Worm (Caenorhabditis elegans) whole organism, young adult: ENCODE measurements around the gene C05G5.1.

ENCODE experiments used
- B0261.1 ChIP-seq: sonication (generic microtip); optimal IDR thresholded peaks from 2 replicates; lab custom pipeline; 2016; ENCODE audit warnings: mild to moderate bottlenecking, missing genetic modification characterization, moderate library complexity, missing compliant biosample characterization
- B0336.3 ChIP-seq: fragments of 200-800 bp; sonication (Bioruptor generic); IDR thresholded peaks from 2 replicates; pipeline ENCODE4 v1.3.6; 2022; ENCODE audit warnings: missing genetic modification characterization, missing compliant biosample characterization
- C06A6.2 ChIP-seq: fragments of 200-800 bp; sonication (Bioruptor generic); conservative IDR thresholded peaks from 2 replicates; pipeline ENCODE4 v1.3.6; 2022; ENCODE audit warnings: missing genetic modification characterization, missing compliant biosample characterization
- F23B12.7 ChIP-seq: sonication (generic microtip); optimal IDR thresholded peaks from 2 replicates; lab custom pipeline; 2017; ENCODE audit warnings: missing genetic modification characterization, mild to moderate bottlenecking, missing compliant biosample characterization, antibody characterized with exemption, moderate library complexity; ENCODE audit not compliant: insufficient read depth
- F39B2.1 ChIP-seq: fragments of 200-800 bp; sonication (Bioruptor generic); IDR thresholded peaks from 2 replicates; pipeline ENCODE4 v1.3.6; 2022; ENCODE audit warnings: missing genetic modification reagents, missing genetic modification characterization, missing compliant biosample characterization
- F57A8.1 ChIP-seq: fragments of 200-800 bp; sonication (Bioruptor generic); optimal IDR thresholded peaks from 2 replicates; lab custom pipeline; 2018; ENCODE audit warnings: mild to moderate bottlenecking, missing genetic modification characterization, moderate library complexity, missing compliant biosample characterization
- F57C9.4 ChIP-seq: sonication (generic microtip); optimal IDR thresholded peaks from 2 replicates; lab custom pipeline; 2017; ENCODE audit warnings: mild to moderate bottlenecking, missing genetic modification characterization, missing compliant biosample characterization
- Y53F4B.3 ChIP-seq: fragments of 200-800 bp; sonication (Bioruptor generic); IDR thresholded peaks from 2 replicates; pipeline ENCODE4 v1.3.6; 2022; ENCODE audit warnings: missing genetic modification reagents, missing genetic modification characterization, missing compliant biosample characterization
- Y53G8AR.9 ChIP-seq: fragments of 200-800 bp; sonication (Bioruptor generic); conservative IDR thresholded peaks from 2 replicates; pipeline ENCODE4 v1.3.6; 2022; ENCODE audit warnings: missing genetic modification reagents, missing genetic modification characterization, missing compliant biosample characterization
- Y67H2A.10 ChIP-seq: fragments of 200-800 bp; sonication (Bioruptor generic); conservative IDR thresholded peaks from 2 replicates; pipeline ENCODE4 v1.3.6; 2022; ENCODE audit warnings: missing genetic modification reagents, missing genetic modification characterization, missing compliant biosample characterization
- akir-1 ChIP-seq: fragments of 200-800 bp; sonication (Bioruptor generic); optimal IDR thresholded peaks from 2 replicates; lab custom pipeline; 2018; ENCODE audit warnings: mild to moderate bottlenecking, missing genetic modification characterization, moderate library complexity, missing compliant biosample characterization
- atf-7 ChIP-seq: sonication (generic microtip); optimal IDR thresholded peaks from 2 replicates; lab custom pipeline; 2017; ENCODE audit warnings: mild to moderate bottlenecking, missing genetic modification characterization, missing compliant biosample characterization
- bed-1 ChIP-seq: fragments of 200-800 bp; sonication (Bioruptor generic); IDR thresholded peaks from 2 replicates; pipeline ENCODE4 v1.3.6; 2022; ENCODE audit warnings: missing genetic modification reagents, missing genetic modification characterization, missing compliant biosample characterization
- ccch-3 ChIP-seq: fragments of 200-800 bp; sonication (Bioruptor generic); optimal IDR thresholded peaks from 2 replicates; lab custom pipeline; 2018; ENCODE audit warnings: mild to moderate bottlenecking, missing genetic modification characterization, missing compliant biosample characterization
- cebp-2 ChIP-seq: fragments of 200-800 bp; sonication (Bioruptor generic); IDR thresholded peaks from 2 replicates; pipeline ENCODE4 v1.3.6; 2022; ENCODE audit warnings: missing genetic modification characterization, missing compliant biosample characterization
- ceh-100 ChIP-seq: fragments of 200-800 bp; sonication (Bioruptor generic); IDR thresholded peaks from 2 replicates; pipeline ENCODE4 v1.3.6; 2022; ENCODE audit warnings: missing genetic modification reagents, missing genetic modification characterization, missing compliant biosample characterization
- ceh-27 ChIP-seq: fragments of 200-800 bp; sonication (Bioruptor generic); optimal IDR thresholded peaks from 2 replicates; lab custom pipeline; 2018; ENCODE audit warnings: mild to moderate bottlenecking, missing genetic modification characterization, moderate library complexity, missing compliant biosample characterization
- ceh-79 ChIP-seq: sonication (generic microtip); optimal IDR thresholded peaks from 2 replicates; lab custom pipeline; 2017; ENCODE audit warnings: mild to moderate bottlenecking, missing genetic modification characterization, missing compliant biosample characterization
- ceh-91 ChIP-seq: fragments of 200-800 bp; sonication (Bioruptor generic); IDR thresholded peaks from 2 replicates; pipeline ENCODE4 v1.3.6; 2022; ENCODE audit warnings: missing genetic modification reagents, missing genetic modification characterization, missing compliant biosample characterization
- chd-7 ChIP-seq: sonication (generic microtip); optimal IDR thresholded peaks from 2 replicates; lab custom pipeline; 2016; ENCODE audit warnings: mild to moderate bottlenecking, missing genetic modification characterization, moderate library complexity, missing compliant biosample characterization
- dpff-1 ChIP-seq: sonication (generic microtip); optimal IDR thresholded peaks from 2 replicates; lab custom pipeline; 2017; ENCODE audit warnings: mild to moderate bottlenecking, missing genetic modification characterization, missing compliant biosample characterization
- dpl-1 ChIP-seq: fragments of 150-350 bp; optimal IDR thresholded peaks from 2 replicates; lab custom pipeline; 2014; ENCODE audit warnings: missing biosample characterization, missing genetic modification reagents, missing genetic modification characterization
- efl-1 ChIP-seq: fragments of 150-350 bp; optimal IDR thresholded peaks from 2 replicates; lab custom pipeline; 2014; ENCODE audit warnings: missing biosample characterization, missing genetic modification reagents, missing genetic modification characterization
- egl-18 ChIP-seq: fragments of 200-800 bp; sonication (Bioruptor generic); IDR thresholded peaks from 2 replicates; pipeline ENCODE4 v1.3.6; 2022; ENCODE audit warnings: missing genetic modification reagents, missing genetic modification characterization, missing compliant biosample characterization
- egl-44 ChIP-seq: fragments of 200-800 bp; sonication (Bioruptor generic); IDR thresholded peaks from 2 replicates; pipeline ENCODE4 v1.3.6; 2022; ENCODE audit warnings: missing genetic modification reagents, missing genetic modification characterization, missing compliant biosample characterization
- egrh-3 ChIP-seq: fragments of 200-800 bp; sonication (Bioruptor generic); IDR thresholded peaks from 2 replicates; pipeline ENCODE4 v1.3.6; 2022; ENCODE audit warnings: missing genetic modification reagents, missing genetic modification characterization, missing compliant biosample characterization
- hlh-26 ChIP-seq: fragments of 200-800 bp; sonication (Bioruptor generic); conservative IDR thresholded peaks from 2 replicates; pipeline ENCODE4 v1.3.6; 2022; ENCODE audit warnings: missing genetic modification reagents, missing genetic modification characterization, missing compliant biosample characterization
- hmg-20 ChIP-seq: fragments of 200-800 bp; sonication (Bioruptor generic); IDR thresholded peaks from 2 replicates; pipeline ENCODE4 v1.3.6; 2022; ENCODE audit warnings: missing genetic modification reagents, missing genetic modification characterization, missing compliant biosample characterization
- hrde-1 ChIP-seq: sonication (generic microtip); optimal IDR thresholded peaks from 2 replicates; lab custom pipeline; 2016; ENCODE audit warnings: missing genetic modification characterization, mild to moderate bottlenecking, missing compliant biosample characterization, moderate library complexity, missing genotype, missing genetic modification reagents, borderline replicate concordance
- hsf-1 ChIP-seq: fragments of 200-800 bp; sonication (Bioruptor generic); IDR thresholded peaks from 2 replicates; pipeline ENCODE4 v1.3.6; 2022; ENCODE audit warnings: missing genetic modification reagents, missing genetic modification characterization, missing compliant biosample characterization
- lag-1 ChIP-seq: fragments of 200-800 bp; sonication (Bioruptor generic); IDR thresholded peaks from 2 replicates; pipeline ENCODE4 v1.3.6; 2022; ENCODE audit warnings: missing genetic modification reagents, missing genetic modification characterization, missing compliant biosample characterization
- lin-54 ChIP-seq: fragments of 200-800 bp; sonication (Bioruptor generic); optimal IDR thresholded peaks from 2 replicates; lab custom pipeline; 2018; ENCODE audit warnings: mild to moderate bottlenecking, missing genetic modification characterization, missing compliant biosample characterization
- lir-1 ChIP-seq: fragments of 200-800 bp; sonication (Bioruptor generic); conservative IDR thresholded peaks from 2 replicates; pipeline ENCODE4 v1.3.6; 2022; ENCODE audit warnings: missing genetic modification reagents, missing genetic modification characterization, missing compliant biosample characterization
- lsy-27 ChIP-seq: sonication (generic microtip); optimal IDR thresholded peaks from 2 replicates; lab custom pipeline; 2017; ENCODE audit warnings: missing genetic modification characterization, mild to moderate bottlenecking, missing compliant biosample characterization, antibody characterized with exemption, missing genotype, borderline replicate concordance; ENCODE audit not compliant: insufficient read depth
- mel-28 ChIP-seq: sonication (generic microtip); optimal IDR thresholded peaks from 2 replicates; lab custom pipeline; 2016; ENCODE audit warnings: borderline replicate concordance, mild to moderate bottlenecking, missing genetic modification characterization, missing compliant biosample characterization
- rec-8 ChIP-seq, 2 experiments: sonication (generic microtip); optimal IDR thresholded peaks; 2 replicates each; lab custom pipeline; 2016; ENCODE audit warnings: mild to moderate bottlenecking in 2 of 2, missing genetic modification characterization in 2 of 2, missing genetic modification reagents in 2 of 2, missing genotype in 2 of 2, missing biosample characterization in 1 of 2, missing compliant biosample characterization in 1 of 2, moderate library complexity in 1 of 2
- repo-1 ChIP-seq: sonication (generic microtip); optimal IDR thresholded peaks from 2 replicates; lab custom pipeline; 2017; ENCODE audit warnings: mild to moderate bottlenecking, missing genetic modification characterization, missing compliant biosample characterization
- sdz-38 ChIP-seq: sonication (generic microtip); optimal IDR thresholded peaks from 2 replicates; lab custom pipeline; 2016; ENCODE audit warnings: missing genotype, missing genetic modification characterization, missing compliant biosample characterization
- sea-2 ChIP-seq: fragments of 200-800 bp; sonication (Bioruptor generic); IDR thresholded peaks from 2 replicates; pipeline ENCODE4 v1.3.6; 2022; ENCODE audit warnings: missing genetic modification characterization, missing compliant biosample characterization
- snpc-1.1 ChIP-seq: sonication (generic microtip); optimal IDR thresholded peaks from 2 replicates; lab custom pipeline; 2017; ENCODE audit warnings: missing genetic modification characterization, mild to moderate bottlenecking, missing compliant biosample characterization, antibody characterized with exemption, moderate library complexity, missing genotype, missing genetic modification reagents; ENCODE audit not compliant: insufficient read depth
- snpc-3.4 ChIP-seq: sonication (generic microtip); optimal IDR thresholded peaks from 2 replicates; lab custom pipeline; 2017; ENCODE audit warnings: missing genetic modification characterization, mild to moderate bottlenecking, missing compliant biosample characterization, antibody characterized with exemption, moderate library complexity, missing genotype, missing genetic modification reagents
- snpc-4 ChIP-seq, 5 experiments: fragments of 150-350 bp in 1 of 5; sonication (generic microtip) in 4 of 5; optimal IDR thresholded peaks; 2 replicates each; lab custom pipeline; 2014 to 2018; ENCODE audit warnings: missing genetic modification characterization in 5 of 5, missing biosample characterization in 3 of 5, antibody characterized with exemption in 2 of 5, mild to moderate bottlenecking in 2 of 5, missing compliant biosample characterization in 2 of 5, missing genotype in 2 of 5, moderate library complexity in 2 of 5, missing genetic modification reagents in 1 of 5
- sptf-2 ChIP-seq: fragments of 200-800 bp; sonication (Bioruptor generic); optimal IDR thresholded peaks from 2 replicates; lab custom pipeline; 2018; ENCODE audit warnings: mild to moderate bottlenecking, missing genetic modification characterization, missing compliant biosample characterization
- unc-62 ChIP-seq: fragments of 150-350 bp; optimal IDR thresholded peaks from 2 replicates; lab custom pipeline; 2014; ENCODE audit warnings: missing biosample characterization, missing genetic modification reagents, missing genetic modification characterization
- ztf-25 ChIP-seq: fragments of 200-800 bp; sonication (Bioruptor generic); IDR thresholded peaks from 2 replicates; pipeline ENCODE4 v1.3.6; 2022; ENCODE audit warnings: missing genetic modification reagents, missing genetic modification characterization, missing compliant biosample characterization
- ztf-28 ChIP-seq: fragments of 200-800 bp; sonication (Bioruptor generic); IDR thresholded peaks from 2 replicates; pipeline ENCODE4 v1.3.6; 2022; ENCODE audit warnings: missing genetic modification reagents, missing genetic modification characterization, missing compliant biosample characterization
- ztf-6 ChIP-seq: fragments of 200-800 bp; sonication (Bioruptor generic); IDR thresholded peaks from 2 replicates; pipeline ENCODE4 v1.3.6; 2022; ENCODE audit warnings: missing genetic modification reagents, missing genetic modification characterization, missing compliant biosample characterization

C05G5.1 gene

DNA sequence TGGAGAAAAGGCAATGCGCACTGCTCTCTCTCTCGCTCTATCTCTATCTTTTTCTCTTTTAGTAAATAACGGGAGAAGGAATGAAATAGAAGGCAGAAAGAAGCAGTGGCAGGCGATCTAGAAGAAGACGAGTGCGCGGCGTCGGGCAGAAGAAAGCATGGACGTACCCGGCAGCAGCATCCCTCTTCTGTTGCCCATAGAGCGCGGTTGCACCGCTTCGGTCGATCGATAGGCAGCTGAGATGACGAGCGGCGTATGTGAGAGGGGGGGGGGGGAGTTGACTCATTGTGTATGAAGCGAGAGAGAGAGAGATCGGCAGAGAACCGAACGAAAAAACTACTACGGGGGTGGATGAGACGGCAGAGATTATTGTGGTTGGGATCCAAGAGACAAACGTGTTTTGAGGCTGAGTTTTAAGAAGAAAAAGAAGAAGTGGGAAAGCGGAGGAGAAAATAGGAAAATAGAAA is 31.7 kb downstream of the C05G5.1 start:
- TF ChIP-seq Y53F4B.3 (GFP tag; lab: Robert Waterston, UW) = no peak
- 0 out of 2 replicates have a peak, but pooled peaks have one; percentile 75 for TF ChIP-seq Y53G8AR.9 (GFP tag; lab: Robert Waterston, UW)
- no peak for TF ChIP-seq snpc-3.4 (tag; lab: Kevin White, UChicago)
- no peak for TF ChIP-seq ceh-79 (tag; lab: Kevin White, UChicago)
- no peak for TF ChIP-seq lsy-27
- TF ChIP-seq lin-54 (GFP tag; lab: Kevin White, UChicago) = peak; percentile 55
- TF ChIP-seq efl-1 = no peak
- TF ChIP-seq akir-1 (GFP tag; lab: Kevin White, UChicago) = no peak
- TF ChIP-seq F23B12.7 (tag; lab: Kevin White, UChicago) = no peak
- TF ChIP-seq sptf-2 (GFP tag; lab: Kevin White, UChicago) = no peak
- TF ChIP-seq snpc-4 (GFP tag; optimal IDR thresholded peaks at IDR 0.05; lab: Kevin White, UChicago) = peak; percentile 65
- peak; percentile 64 to 81 (median 72) for TF ChIP-seq snpc-4 (tag; optimal IDR thresholded peaks at IDR 0.05; lab: Kevin White, UChicago)
- peak; percentile 65; the same call in 1 of the 2 replicates for TF ChIP-seq egl-18 (GFP tag; lab: Robert Waterston, UW)
- TF ChIP-seq ceh-100 = peak; percentile 52; the same call in 1 of the 2 replicates
- TF ChIP-seq cebp-2 (GFP tag; lab: Robert Waterston, UW) = no peak
- peak; percentile 85 for TF ChIP-seq atf-7 (tag; lab: Kevin White, UChicago)
- no peak for TF ChIP-seq bed-1
- TF ChIP-seq dpl-1 (GFP tag; lab: Kevin White, UChicago) = no peak
- no peak for TF ChIP-seq unc-62
- peak; percentile 89 for TF ChIP-seq C06A6.2 (GFP tag; lab: Robert Waterston, UW)
- no peak for TF ChIP-seq hsf-1 (GFP tag; lab: Robert Waterston, UW)
- TF ChIP-seq lir-1 = no peak
- no peak for TF ChIP-seq rec-8 (tag; optimal IDR thresholded peaks at IDR 0.05; lab: Kevin White, UChicago)
- peak; percentile 89 for TF ChIP-seq B0336.3
- TF ChIP-seq dpff-1 = no peak
- no peak for TF ChIP-seq ceh-91 (GFP tag; lab: Robert Waterston, UW)
- TF ChIP-seq egrh-3 = peak; percentile 98
- peak; percentile 83 for TF ChIP-seq chd-7 (tag; lab: Kevin White, UChicago)
- TF ChIP-seq ztf-28 = no peak
- TF ChIP-seq F57A8.1 (GFP tag; lab: Kevin White, UChicago) = no peak
- TF ChIP-seq egl-44 (GFP tag; lab: Robert Waterston, UW) = peak; percentile 62; the same call in 1 of the 2 replicates
- TF ChIP-seq sdz-38 (tag; lab: Kevin White, UChicago) = no peak
- no peak for TF ChIP-seq B0261.1
- no peak for TF ChIP-seq ztf-6 (GFP tag; lab: Robert Waterston, UW)
- TF ChIP-seq mel-28 (tag; lab: Kevin White, UChicago) = no peak
- TF ChIP-seq ccch-3 (GFP tag; lab: Kevin White, UChicago) = no peak
- TF ChIP-seq F57C9.4 (tag; lab: Kevin White, UChicago) = no peak
- TF ChIP-seq hlh-26 = no peak
- no peak for TF ChIP-seq hrde-1
- TF ChIP-seq ceh-27 (GFP tag; lab: Kevin White, UChicago) = peak; percentile 92
- TF ChIP-seq F39B2.1 (GFP tag; lab: Robert Waterston, UW) = no peak
- no peak for TF ChIP-seq lag-1
- no peak for TF ChIP-seq snpc-1.1 (tag; lab: Kevin White, UChicago)
- TF ChIP-seq sea-2 = no peak
- TF ChIP-seq ztf-25 (GFP tag; lab: Robert Waterston, UW) = no peak
- no peak for TF ChIP-seq Y67H2A.10 (GFP tag; lab: Robert Waterston, UW)
- no peak for TF ChIP-seq hmg-20
- peak; percentile 54 for TF ChIP-seq repo-1 (tag; lab: Kevin White, UChicago)
